Fruit fly (Drosophila melanogaster): ENCODE measurements around the gene ImpL2.
A peak's percentile ranks its signal among the peaks of the same experiment; 100 is the strongest.

ImpL2 gene

dm6 chr3L:4261177-4261576 is 25.2 kb upstream of the ImpL2 start:
- TF ChIP-seq CG13204 (GFP tag; optimal IDR thresholded peaks at IDR 0.05) = no peak
- TF ChIP-seq CG34367 (tag; optimal IDR thresholded peaks at IDR 0.05) = no peak
- no peak for TF ChIP-seq Ets98B (GFP tag; IDR thresholded peaks at IDR 0.05)

- TF ChIP-seq EcR (GFP tag; optimal IDR thresholded peaks at IDR 0.05) (peak; percentile 34), CG9948 (tag; optimal IDR thresholded peaks at IDR 0.05) (peak; percentile 69), CG4496 (GFP tag; IDR thresholded peaks at IDR 0.05) (peak; percentile 82), CG14655 (GFP tag; optimal IDR thresholded peaks at IDR 0.05) (no peak), Ets98B (GFP tag; IDR thresholded peaks at IDR 0.05) (peak; percentile 47; the same call in 1 of the 2 replicates), CG17806 (tag; optimal IDR thresholded peaks at IDR 0.05) (peak; percentile 70), Snoo (tag; optimal IDR thresholded peaks at IDR 0.05) (peak; percentile 68), CG32121 (GFP tag; IDR thresholded peaks at IDR 0.05) (peak; percentile 66), fd96Ca (GFP tag; IDR thresholded peaks at IDR 0.05) (no peak), CG8159 (tag; optimal IDR thresholded peaks at IDR 0.05) (peak; percentile 80), CG15710 (tag; optimal IDR thresholded peaks at IDR 0.05) (peak; percentile 77), CG34367 (tag; optimal IDR thresholded peaks at IDR 0.05) (peak; percentile 61), CG12605 (GFP tag; IDR thresholded peaks at IDR 0.05) (no peak), gl (tag; optimal IDR thresholded peaks at IDR 0.05) (peak; percentile 31), rn (GFP tag; IDR thresholded peaks at IDR 0.05) (no peak), CG8301 (tag; optimal IDR thresholded peaks at IDR 0.05) (peak; percentile 63)
Observed at dm6 chr3L:4259102-4259558, 23.2 kb upstream of the ImpL2 start, which contains the start of the genes CG15011 and CG1309. CG15011 (minus strand) TSS chr3L:4259152. CG1309 (plus strand) TSS chr3L:4259430.

DNA sequence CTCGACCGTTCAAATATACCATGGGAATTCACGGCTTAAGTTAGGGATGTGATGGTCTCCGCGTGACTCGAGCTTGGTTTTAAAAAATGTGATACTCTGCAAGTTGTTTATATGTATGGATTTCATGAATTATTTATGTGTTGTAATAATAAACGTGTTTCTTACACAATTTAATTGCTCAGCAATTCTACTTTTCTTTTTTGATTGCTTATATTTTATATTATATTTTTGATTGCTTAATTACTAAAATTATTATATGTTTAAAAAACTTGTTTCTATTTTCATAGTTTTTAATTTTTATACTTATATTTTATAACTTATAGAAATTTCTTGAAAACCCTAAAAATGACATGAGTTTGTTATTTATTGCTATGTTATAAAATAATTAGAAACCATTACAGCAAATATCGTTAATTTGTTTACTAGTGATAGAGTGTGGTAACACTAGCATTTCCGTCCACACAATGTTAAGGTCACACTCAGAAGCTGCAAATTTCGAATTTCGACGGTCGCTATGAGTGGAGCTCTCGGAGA is 18.4 kb upstream of the ImpL2 start, which contains the start of the genes ago and CG1265:
Gene ago, minus strand, starts transcription at position 6 of the 534 bp plus-strand sequence.
Gene CG1265, plus strand, starts transcription at position 476 of the 534 bp plus-strand sequence.
- no peak for TF ChIP-seq CG34367 (tag; optimal IDR thresholded peaks at IDR 0.05)
- no peak for TF ChIP-seq Pif1A (GFP tag; optimal IDR thresholded peaks at IDR 0.05)
- peak; percentile 44 for TF ChIP-seq CG15710 (tag; optimal IDR thresholded peaks at IDR 0.05)
- no peak for TF ChIP-seq D1 (tag; optimal IDR thresholded peaks at IDR 0.05)
- no peak for TF ChIP-seq gl (tag; optimal IDR thresholded peaks at IDR 0.05)
- no peak for TF ChIP-seq CG14655 (GFP tag; optimal IDR thresholded peaks at IDR 0.05)
- TF ChIP-seq fd96Ca (GFP tag; IDR thresholded peaks at IDR 0.05) = no peak
- TF ChIP-seq CG8301 (tag; optimal IDR thresholded peaks at IDR 0.05) = no peak
- TF ChIP-seq Ets98B (GFP tag; IDR thresholded peaks at IDR 0.05) = 0 out of 2 replicates have a peak, but pooled peaks have one; percentile 1
- TF ChIP-seq CG10348 (GFP tag; IDR thresholded peaks at IDR 0.05) = no peak
- TF ChIP-seq CG8159 (tag; optimal IDR thresholded peaks at IDR 0.05) = peak; percentile 39
- no peak for TF ChIP-seq CG12605 (GFP tag; IDR thresholded peaks at IDR 0.05)
- peak; percentile 20 for TF ChIP-seq CG17806 (tag; optimal IDR thresholded peaks at IDR 0.05)
- TF ChIP-seq rn (GFP tag; IDR thresholded peaks at IDR 0.05) = no peak
- TF ChIP-seq CG9948 (tag; optimal IDR thresholded peaks at IDR 0.05) = peak; percentile 6
- TF ChIP-seq Snoo (tag; optimal IDR thresholded peaks at IDR 0.05) = peak; percentile 37
- TF ChIP-seq EcR (GFP tag; optimal IDR thresholded peaks at IDR 0.05) = no peak
- TF ChIP-seq Pif1B (GFP tag; optimal IDR thresholded peaks at IDR 0.05) = no peak
- peak; percentile 20; the same call in 2 of the 3 replicates for TF ChIP-seq CG4496 (GFP tag; IDR thresholded peaks at IDR 0.05)
- no peak for TF ChIP-seq CG32121 (GFP tag; IDR thresholded peaks at IDR 0.05)
- TF ChIP-seq CG13204 (GFP tag; optimal IDR thresholded peaks at IDR 0.05) = no peak

- TF ChIP-seq CG32121 (GFP tag; IDR thresholded peaks at IDR 0.05) = no peak
- TF ChIP-seq fd96Ca (GFP tag; IDR thresholded peaks at IDR 0.05) = 0 out of 3 replicates have a peak, but pooled peaks have one; percentile 10
- peak; percentile 6; the same call in 1 of the 2 replicates for TF ChIP-seq Ets98B (GFP tag; IDR thresholded peaks at IDR 0.05)
Observed at dm6 chr3L:4253611-4254300, 17.8 kb upstream of the ImpL2 start.

- TF ChIP-seq CG9948 (tag; optimal IDR thresholded peaks at IDR 0.05) (peak; percentile 27), fd96Ca (GFP tag; IDR thresholded peaks at IDR 0.05) (peak; percentile 29; the same call in 1 of the 3 replicates), CG34367 (tag; optimal IDR thresholded peaks at IDR 0.05) (peak; percentile 8), CG12605 (GFP tag; IDR thresholded peaks at IDR 0.05) (no peak), gl (tag; optimal IDR thresholded peaks at IDR 0.05) (no peak), Ets98B (GFP tag; IDR thresholded peaks at IDR 0.05) (no peak), CG8301 (tag; optimal IDR thresholded peaks at IDR 0.05) (no peak), CG17806 (tag; optimal IDR thresholded peaks at IDR 0.05) (peak; percentile 30), Pif1A (GFP tag; optimal IDR thresholded peaks at IDR 0.05) (no peak), EcR (GFP tag; optimal IDR thresholded peaks at IDR 0.05) (peak; percentile 70), CG4496 (GFP tag; IDR thresholded peaks at IDR 0.05) (peak; percentile 40; the same call in 1 of the 3 replicates), CG32121 (GFP tag; IDR thresholded peaks at IDR 0.05) (no peak), CG10348 (GFP tag; IDR thresholded peaks at IDR 0.05) (no peak), CG14655 (GFP tag; optimal IDR thresholded peaks at IDR 0.05) (no peak), rn (GFP tag; IDR thresholded peaks at IDR 0.05) (no peak)
Observed at dm6 chr3L:4252862-4253610, 17.1 kb upstream of the ImpL2 start.

Measured in whole organism, pupa.